Worm (Caenorhabditis elegans) whole organism, L1 larva: ENCODE results near the gene EEED8.12.

Source experiments
- C16A3.4 ChIP-seq: fragments of 150-350 bp; optimal IDR thresholded peaks from 2 replicates; lab custom pipeline; 2014; ENCODE audit warnings: missing biosample characterization, missing genetic modification characterization
- C34B4.2 ChIP-seq: sonication (generic microtip); optimal IDR thresholded peaks from 2 replicates; lab custom pipeline; 2017; ENCODE audit warnings: mild to moderate bottlenecking, missing genetic modification characterization, missing compliant biosample characterization
- aha-1 ChIP-seq: fragments of 150-350 bp; optimal IDR thresholded peaks from 2 replicates; lab custom pipeline; 2014; ENCODE audit warnings: missing biosample characterization, missing genetic modification characterization
- blmp-1 ChIP-seq: fragments of 150-350 bp; optimal IDR thresholded peaks from 2 replicates; lab custom pipeline; 2014; ENCODE audit warnings: missing biosample characterization, missing genetic modification characterization
- ceh-82 ChIP-seq, 3 experiments: fragments of 150-350 bp in 1 of 3; sonication (generic microtip) in 2 of 3; optimal IDR thresholded peaks; 2 replicates each; lab custom pipeline; 2014 to 2017; ENCODE audit warnings: missing biosample characterization in 3 of 3, missing genetic modification characterization in 3 of 3
- dpl-1 ChIP-seq, 3 experiments: fragments of 150-350 bp in 2 of 3; sonication (generic microtip) in 1 of 3; optimal IDR thresholded peaks; 2 replicates each; lab custom pipeline; 2014 to 2017; ENCODE audit warnings: missing biosample characterization in 3 of 3, missing genetic modification characterization in 3 of 3, missing genetic modification reagents in 3 of 3
- dsc-1 ChIP-seq: sonication (generic microtip); optimal IDR thresholded peaks from 2 replicates; lab custom pipeline; 2016; ENCODE audit warnings: mild to moderate bottlenecking, missing genetic modification characterization, missing compliant biosample characterization
- efl-1 ChIP-seq, 4 experiments: fragments of 150-350 bp; optimal IDR thresholded peaks in 3 of 4; peaks in 1 of 4; 1 replicate in 1 of 4; 2 replicates in 3 of 4; lab custom pipeline; 2014; ENCODE audit warnings: missing biosample characterization in 2 of 4, missing genetic modification characterization in 2 of 4, missing genetic modification reagents in 2 of 4
- elt-2 ChIP-seq: sonication (generic microtip); optimal IDR thresholded peaks from 2 replicates; lab custom pipeline; 2016; ENCODE audit warnings: missing genetic modification characterization, mild to moderate bottlenecking, inconsistent platforms, missing compliant biosample characterization, missing genetic modification reagents
- elt-3 ChIP-seq, 6 experiments: fragments of 150-350 bp in 1 of 6; sonication (generic microtip); optimal IDR thresholded peaks; 2 replicates each; lab custom pipeline; 2017 to 2018; ENCODE audit warnings: missing biosample characterization in 6 of 6, missing genetic modification characterization in 6 of 6, inconsistent platforms in 1 of 6
- ets-5 ChIP-seq: fragments of 200-800 bp; sonication (Bioruptor generic); IDR thresholded peaks from 2 replicates; pipeline ENCODE4 v1.3.6; 2022; ENCODE audit warnings: missing genetic modification characterization, missing compliant biosample characterization
- hpl-2 ChIP-seq: fragments of 150-350 bp; optimal IDR thresholded peaks from 2 replicates; lab custom pipeline; 2014; ENCODE audit warnings: missing biosample characterization, missing genetic modification reagents, missing genetic modification characterization
- irx-1 ChIP-seq: sonication (generic microtip); optimal IDR thresholded peaks from 2 replicates; lab custom pipeline; 2016; ENCODE audit warnings: missing genetic modification characterization, missing compliant biosample characterization
- isw-1 ChIP-seq: fragments of 200-800 bp; sonication (Bioruptor generic); IDR thresholded peaks from 2 replicates; pipeline ENCODE4 v1.3.6; 2022; ENCODE audit warnings: missing genetic modification characterization, missing compliant biosample characterization
- lin-35 ChIP-seq, 2 experiments: fragments of 150-350 bp; optimal IDR thresholded peaks; 2 replicates each; lab custom pipeline; 2014; ENCODE audit warnings: missing biosample characterization in 2 of 2, missing genetic modification characterization in 2 of 2, missing genetic modification reagents in 2 of 2
- lsy-2 ChIP-seq, 2 experiments: fragments of 150-350 bp; optimal IDR thresholded peaks; 2 replicates each; lab custom pipeline; 2014; ENCODE audit warnings: missing biosample characterization in 2 of 2, missing genetic modification characterization in 2 of 2
- mdl-1 ChIP-seq, 2 experiments: fragments of 150-350 bp; optimal IDR thresholded peaks; 2 replicates each; lab custom pipeline; 2014 to 2017; ENCODE audit warnings: missing biosample characterization in 2 of 2, missing genetic modification characterization in 2 of 2, inconsistent platforms in 1 of 2
- nhr-19 ChIP-seq: fragments of 200-800 bp; sonication (Bioruptor generic); conservative IDR thresholded peaks from 2 replicates; pipeline ENCODE4 v1.3.6; 2022; ENCODE audit warnings: missing genetic modification characterization, missing compliant biosample characterization
- nhr-20 ChIP-seq: sonication (generic microtip); optimal IDR thresholded peaks from 2 replicates; lab custom pipeline; 2016; ENCODE audit warnings: mild to moderate bottlenecking, missing genetic modification characterization, missing compliant biosample characterization
- nhr-47 ChIP-seq: sonication (generic microtip); optimal IDR thresholded peaks from 2 replicates; lab custom pipeline; 2016; ENCODE audit warnings: mild to moderate bottlenecking, missing genetic modification characterization, moderate library complexity, missing compliant biosample characterization
- nhr-71 ChIP-seq: sonication (generic microtip); optimal IDR thresholded peaks from 2 replicates; lab custom pipeline; 2016; ENCODE audit warnings: mild to moderate bottlenecking, missing genetic modification characterization, moderate library complexity, missing compliant biosample characterization
- nhr-90 ChIP-seq: sonication (generic microtip); optimal IDR thresholded peaks from 2 replicates; lab custom pipeline; 2016; ENCODE audit warnings: mild to moderate bottlenecking, missing genetic modification characterization, missing compliant biosample characterization; ENCODE audit not compliant: poor library complexity
- rnt-1 ChIP-seq: sonication (generic microtip); optimal IDR thresholded peaks from 2 replicates; lab custom pipeline; 2016; ENCODE audit warnings: mild to moderate bottlenecking, missing genetic modification characterization, moderate library complexity, missing compliant biosample characterization
- skn-1 ChIP-seq: fragments of 150-350 bp; optimal IDR thresholded peaks from 2 replicates; lab custom pipeline; 2014; ENCODE audit warnings: missing biosample characterization, missing genetic modification characterization
- snpc-4 ChIP-seq: fragments of 150-350 bp; optimal IDR thresholded peaks from 2 replicates; lab custom pipeline; 2014; ENCODE audit warnings: missing biosample characterization, missing genetic modification characterization
- snu-23 ChIP-seq: sonication (generic microtip); optimal IDR thresholded peaks from 2 replicates; lab custom pipeline; 2016; ENCODE audit warnings: missing genetic modification characterization, missing compliant biosample characterization
- swsn-7 ChIP-seq: sonication (generic microtip); optimal IDR thresholded peaks from 2 replicates; lab custom pipeline; 2016; ENCODE audit warnings: missing genetic modification characterization, missing compliant biosample characterization
- tbx-2 ChIP-seq: sonication (generic microtip); optimal IDR thresholded peaks from 2 replicates; lab custom pipeline; 2016; ENCODE audit warnings: missing genetic modification characterization, missing compliant biosample characterization
- unc-62 ChIP-seq: fragments of 150-350 bp; optimal IDR thresholded peaks from 2 replicates; lab custom pipeline; 2014; ENCODE audit warnings: missing biosample characterization, missing genetic modification reagents, missing genetic modification characterization
- unc-86 ChIP-seq: sonication (generic microtip); optimal IDR thresholded peaks from 2 replicates; lab custom pipeline; 2016; ENCODE audit warnings: missing genetic modification characterization, missing compliant biosample characterization
- xbp-1 ChIP-seq: sonication (generic microtip); optimal IDR thresholded peaks from 2 replicates; lab custom pipeline; 2016; ENCODE audit warnings: missing genetic modification characterization, missing compliant biosample characterization
- zag-1 ChIP-seq: fragments of 150-350 bp; optimal IDR thresholded peaks from 2 replicates; lab custom pipeline; 2014; ENCODE audit warnings: missing biosample characterization, missing genetic modification characterization
- zip-4 ChIP-seq: fragments of 200-800 bp; sonication (Bioruptor generic); optimal IDR thresholded peaks from 2 replicates; lab custom pipeline; 2018; ENCODE audit warnings: mild to moderate bottlenecking, missing genetic modification characterization, moderate library complexity, missing compliant biosample characterization
- ztf-11 ChIP-seq, 2 experiments: sonication (generic microtip); optimal IDR thresholded peaks; 2 replicates each; lab custom pipeline; 2016 to 2017; ENCODE audit warnings: missing genetic modification characterization in 2 of 2, missing biosample characterization in 1 of 2, missing compliant biosample characterization in 1 of 2

Gene EEED8.12

DNA sequence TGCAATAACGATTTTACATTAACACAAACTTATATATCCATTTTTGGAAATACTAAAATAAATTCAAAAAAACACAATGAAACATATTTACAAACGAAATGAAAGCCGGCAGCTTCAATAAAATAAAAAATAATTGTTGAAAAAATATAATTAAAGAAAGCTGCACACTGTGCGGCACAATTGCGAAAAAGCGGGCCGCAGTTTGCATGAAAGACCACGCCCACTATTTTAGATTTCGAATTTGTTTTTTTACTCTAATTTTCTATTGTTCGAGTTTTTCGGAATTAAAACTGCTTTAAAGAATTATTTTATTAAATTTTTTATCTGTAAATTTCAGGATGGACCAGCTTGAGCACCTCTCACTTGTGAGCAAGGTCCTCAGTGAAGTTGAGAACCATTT lies 9.6 kb downstream of the EEED8.12 start, which contains the start of gene mog-5:
TSS of gene mog-5 (plus strand) at position 338 of the 400 bp plus-strand sequence.
- TF ChIP-seq elt-2 (tag; lab: Kevin White, UChicago) (peak; percentile 7), tbx-2 (tag; lab: Kevin White, UChicago) (peak; percentile 28), nhr-47 (tag; lab: Kevin White, UChicago) (peak; percentile 4), lsy-2 (tag; optimal IDR thresholded peaks at IDR 0.05; lab: Kevin White, UChicago) (peak; percentile 46 to 47), rnt-1 (tag; lab: Kevin White, UChicago) (peak; percentile 20), dsc-1 (tag; lab: Kevin White, UChicago) (peak; percentile 35), nhr-19 (0 out of 2 replicates have a peak, but pooled peaks have one; percentile 10), dpl-1 (GFP tag; optimal IDR thresholded peaks at IDR 0.05; lab: Kevin White, UChicago) (peak; percentile 8 to 41 (median 20)), skn-1 (tag; lab: Kevin White, UChicago) (peak; percentile 11), ets-5 (GFP tag; lab: Robert Waterston, UW) (no peak), elt-3 (tag; optimal IDR thresholded peaks at IDR 0.05; lab: Kevin White, UChicago) (peak in 1 of 6 experiments; percentile 51), xbp-1 (peak; percentile 30), blmp-1 (tag; lab: Kevin White, UChicago) (peak; percentile 24), swsn-7 (tag; lab: Kevin White, UChicago) (peak; percentile 25), snu-23 (GFP tag; lab: Kevin White, UChicago) (peak; percentile 32), nhr-71 (tag; lab: Kevin White, UChicago) (peak; percentile 35), mdl-1 (tag; optimal IDR thresholded peaks at IDR 0.05; lab: Kevin White, UChicago) (peak in 1 of 2 experiments; percentile 1), hpl-2 (GFP tag; lab: Kevin White, UChicago) (no peak), snpc-4 (tag; lab: Kevin White, UChicago) (peak; percentile 7), zip-4 (GFP tag; lab: Kevin White, UChicago) (no peak), unc-62 (GFP tag; lab: Kevin White, UChicago) (no peak), C16A3.4 (tag; lab: Kevin White, UChicago) (peak; percentile 35), unc-86 (tag; lab: Kevin White, UChicago) (no peak), nhr-20 (peak; percentile 39), irx-1 (tag; lab: Kevin White, UChicago) (no peak), nhr-90 (tag; lab: Kevin White, UChicago) (peak; percentile 32), lin-35 (GFP tag; optimal IDR thresholded peaks at IDR 0.05; lab: Kevin White, UChicago) (peak in 1 of 2 experiments; percentile 33), ztf-11 (tag; optimal IDR thresholded peaks at IDR 0.05; lab: Kevin White, UChicago) (no peak), ceh-82 (tag; optimal IDR thresholded peaks at IDR 0.05; lab: Kevin White, UChicago) (peak in 2 of 3 experiments; percentile 10 to 23), efl-1 (optimal IDR thresholded peaks at IDR 0.05; lab: Kevin White, UChicago) (peak; percentile 14 to 41), efl-1 (GFP tag; optimal IDR thresholded peaks at IDR 0.05 in 1 of 2; lab: Kevin White, UChicago) (peak; percentile 36 to 93), aha-1 (no peak)

DNA sequence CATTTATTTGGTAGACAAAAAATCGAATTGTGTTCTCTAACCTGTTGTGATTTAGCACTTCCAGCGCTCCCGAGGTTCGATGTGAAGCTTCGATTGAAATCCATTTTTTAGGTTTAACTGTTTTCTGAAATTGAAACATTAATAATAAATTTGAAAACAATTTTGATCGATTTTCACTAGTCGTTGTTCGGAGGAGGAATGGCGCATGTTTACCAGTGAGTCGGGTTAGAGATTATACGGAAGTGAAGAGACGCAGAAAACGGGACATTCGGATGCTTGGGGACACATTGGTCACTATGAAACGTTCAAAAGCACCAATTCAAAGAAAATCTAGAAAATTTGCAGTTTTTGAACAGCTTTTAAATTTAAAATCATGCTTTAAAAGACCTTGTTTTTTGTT lies 10.0 kb downstream of the EEED8.12 start, which contains the start of gene fbxl-3:
TSS of gene fbxl-3 (minus strand) at position 124 of the 400 bp plus-strand sequence.
- TF ChIP-seq C34B4.2 (tag; lab: Kevin White, UChicago), result no peak
- TF ChIP-seq isw-1, result no peak
- TF ChIP-seq aha-1, result no peak
- TF ChIP-seq efl-1 (optimal IDR thresholded peaks at IDR 0.05; lab: Kevin White, UChicago), result no peak
- peak in 1 of 2 experiments; percentile 87 for TF ChIP-seq efl-1 (GFP tag; optimal IDR thresholded peaks at IDR 0.05 in 1 of 2; lab: Kevin White, UChicago)
- peak in 1 of 6 experiments; percentile 39 for TF ChIP-seq elt-3 (tag; optimal IDR thresholded peaks at IDR 0.05; lab: Kevin White, UChicago)
- TF ChIP-seq, all 84 proteins: peak for 2

DNA sequence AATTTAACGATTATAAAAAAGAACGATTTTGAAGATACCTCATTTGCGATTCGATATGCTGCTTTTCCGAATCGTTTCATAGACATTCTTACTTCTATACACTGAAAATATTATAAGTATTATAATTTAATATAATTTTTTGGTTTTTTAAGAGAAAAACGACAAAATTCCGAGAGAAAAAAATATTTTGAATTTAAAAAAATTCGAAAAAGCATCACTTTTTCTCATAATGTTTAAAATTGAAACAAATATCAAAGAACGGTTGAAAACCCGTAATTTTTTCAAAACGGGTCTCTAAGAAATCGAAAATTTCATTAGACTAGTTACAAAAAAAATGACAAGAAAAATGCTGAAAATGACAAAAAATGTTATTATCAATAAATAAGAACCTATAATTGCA lies 13.2 kb downstream of the EEED8.12 start, which contains the start of gene pink-1:
TSS of gene pink-1 (minus strand) at position 101 of the 400 bp plus-strand sequence.
- TF ChIP-seq nhr-20, result no peak
- TF ChIP-seq dsc-1 (tag; lab: Kevin White, UChicago), result no peak
- no peak for TF ChIP-seq swsn-7 (tag; lab: Kevin White, UChicago)

DNA sequence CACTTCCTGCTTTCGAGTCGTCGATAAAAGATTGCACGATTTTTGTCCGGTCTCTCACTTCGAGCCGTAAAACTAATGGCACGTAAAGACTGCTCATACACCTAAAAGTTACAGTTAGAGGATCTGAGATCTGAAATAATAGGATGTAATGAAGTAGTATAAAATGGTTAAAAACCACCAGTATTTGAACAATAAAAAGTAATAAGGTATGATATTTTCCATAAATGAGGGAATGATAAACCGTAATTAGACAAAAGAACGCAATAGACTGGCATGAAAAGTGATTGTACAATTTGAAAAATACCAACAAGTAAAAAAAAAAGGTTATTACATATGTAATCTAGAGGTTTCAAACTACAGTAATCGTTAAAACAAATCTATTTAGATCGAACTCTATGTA lies 15.7 kb downstream of the EEED8.12 start, which contains the start of gene brap-2:
TSS of gene brap-2 (minus strand) at position 101 of the 400 bp plus-strand sequence.
- no peak for TF ChIP-seq C16A3.4 (tag; lab: Kevin White, UChicago)
- TF ChIP-seq zag-1 (tag; lab: Kevin White, UChicago), result no peak
- no peak for TF ChIP-seq unc-86 (tag; lab: Kevin White, UChicago)
